Fruit fly (Drosophila melanogaster): ENCODE measurements around the gene Cds.

Gene Cds

dm6 chr3L:8137448-8137906 lies 9.9 kb downstream of the Cds start, which contains the start of the genes Setx and mus301 (continued):
- TF ChIP-seq CG10274 (GFP tag; optimal IDR thresholded peaks at IDR 0.05) (peak; percentile 9), Spps (tag; optimal IDR thresholded peaks at IDR 0.05) (peak; percentile 40), CG1832 (GFP tag; optimal IDR thresholded peaks at IDR 0.05) (no peak), oc (tag; optimal IDR thresholded peaks at IDR 0.05) (no peak), tio (GFP tag; optimal IDR thresholded peaks at IDR 0.05) (peak; percentile 78), CG16815 (GFP tag; optimal IDR thresholded peaks at IDR 0.05) (peak; percentile 70), H15 (GFP tag; IDR thresholded peaks at IDR 0.05) (peak; percentile 65; the same call in 1 of the 3 replicates), Mrtf (GFP tag; IDR thresholded peaks at IDR 0.05) (peak; percentile 43; the same call in 1 of the 3 replicates), CG4730 (GFP tag; IDR thresholded peaks at IDR 0.05) (peak; percentile 36; the same call in 1 of the 2 replicates), Side (GFP tag; optimal IDR thresholded peaks at IDR 0.05) (peak; percentile 62), NFAT (GFP tag; IDR thresholded peaks at IDR 0.05) (peak; percentile 69), stwl (tag; optimal IDR thresholded peaks at IDR 0.05) (peak; percentile 78), CG43689 (GFP tag; IDR thresholded peaks at IDR 0.05) (no peak), sens (GFP tag) (peak; percentile 96), Mes4 (GFP tag; optimal IDR thresholded peaks at IDR 0.05) (peak; percentile 26), eve (GFP tag; optimal IDR thresholded peaks at IDR 0.05) (no peak), scrt (GFP tag; optimal IDR thresholded peaks at IDR 0.05) (no peak), ham (GFP tag; IDR thresholded peaks at IDR 0.05) (0 out of 2 replicates have a peak, but pooled peaks have one; percentile 48), CG6683 (GFP tag; optimal IDR thresholded peaks at IDR 0.05) (no peak), jigr1 (GFP tag; IDR thresholded peaks at IDR 0.05) (no peak), jing (GFP tag; optimal IDR thresholded peaks at IDR 0.05) (peak; percentile 25), Opbp (GFP tag; IDR thresholded peaks at IDR 0.05; ENCODE audit: partially characterized antibody) (peak; percentile 45; the same call in 1 of the 3 replicates), CG8388 (GFP tag; optimal IDR thresholded peaks at IDR 0.05) (peak; percentile 51), da (GFP tag; optimal IDR thresholded peaks at IDR 0.05) (peak; percentile 72), Mad (GFP tag; optimal IDR thresholded peaks at IDR 0.05) (peak; percentile 81), crp (GFP tag; optimal IDR thresholded peaks at IDR 0.05) (peak in 1 of 2 experiments; percentile 52), cas (GFP tag; IDR thresholded peaks at IDR 0.05) (peak; percentile 51; the same call in 1 of the 2 replicates), bab2 (GFP tag; optimal IDR thresholded peaks at IDR 0.05) (peak; percentile 84), CG10321 (GFP tag; IDR thresholded peaks at IDR 0.05) (0 out of 2 replicates have a peak, but pooled peaks have one; percentile 35), CG17361 (GFP tag; IDR thresholded peaks at IDR 0.05) (no peak; the same call in 2 of the 3 replicates), nom (GFP tag; optimal IDR thresholded peaks at IDR 0.05) (no peak), ash1 (GFP tag; optimal IDR thresholded peaks at IDR 0.05) (no peak), Dek (tag; optimal IDR thresholded peaks at IDR 0.05) (peak; percentile 75), HLH4C (GFP tag; IDR thresholded peaks at IDR 0.05; ENCODE audit: partially characterized antibody) (no peak), trh (GFP tag; optimal IDR thresholded peaks at IDR 0.05) (peak; percentile 69), psq (GFP tag; optimal IDR thresholded peaks at IDR 0.05) (peak; percentile 42), CkIIα-i1 (GFP tag; IDR thresholded peaks at IDR 0.05) (no peak), p53 (GFP tag; optimal IDR thresholded peaks at IDR 0.05) (peak; percentile 70), CG3847 (GFP tag; IDR thresholded peaks at IDR 0.05) (peak; percentile 93), CG14860 (GFP tag; IDR thresholded peaks at IDR 0.05; ENCODE audit: partially characterized antibody) (no peak), tll (GFP tag; optimal IDR thresholded peaks at IDR 0.05) (peak in 1 of 2 experiments; percentile 6), CG13123 (GFP tag; optimal IDR thresholded peaks at IDR 0.05) (peak; percentile 75), dimm (GFP tag; IDR thresholded peaks at IDR 0.05) (no peak), Oli (tag; optimal IDR thresholded peaks at IDR 0.05) (peak; percentile 55), CG2875 (GFP tag; optimal IDR thresholded peaks at IDR 0.05) (peak; percentile 43), cwo (GFP tag; optimal IDR thresholded peaks at IDR 0.05) (peak; percentile 46), CG3281 (GFP tag; optimal IDR thresholded peaks at IDR 0.05) (peak; percentile 80), ind (GFP tag; optimal IDR thresholded peaks at IDR 0.05) (peak; percentile 81), CG6175 (GFP tag; IDR thresholded peaks at IDR 0.05) (peak; percentile 71; the same call in 2 of the 3 replicates), unpg (GFP tag; optimal IDR thresholded peaks at IDR 0.05) (no peak)
